Fruit fly (Drosophila melanogaster) whole organism, embryonic: Measurements from ENCODE around the gene CG12477.

ENCODE experiments used
- Aef1 ChIP-seq: fragments of 200-800 bp; sonication (Bioruptor generic); IDR thresholded peaks from 3 replicates; pipeline ENCODE4 v1.3.6; 2022; ENCODE audit warnings: missing biosample characterization, missing genetic modification characterization
- CG11093 ChIP-seq: fragments of 200-800 bp; sonication (Bioruptor generic); IDR thresholded peaks from 3 replicates; pipeline ENCODE4 v1.3.6; 2022; ENCODE audit warnings: missing biosample characterization, missing genetic modification characterization
- CG12391 ChIP-seq: fragments of 200-800 bp; sonication (Bioruptor generic); optimal IDR thresholded peaks from 3 replicates; lab custom pipeline; 2018; ENCODE audit warnings: missing biosample characterization, mild to moderate bottlenecking, missing genetic modification characterization, moderate library complexity
- CG14965 ChIP-seq: fragments of 200-800 bp; sonication (Bioruptor generic); optimal IDR thresholded peaks from 2 replicates; lab custom pipeline; 2016; ENCODE audit warnings: missing biosample characterization, missing genetic modification characterization, borderline replicate concordance
- CG15269 ChIP-seq: fragments of 200-800 bp; sonication (Bioruptor generic); optimal IDR thresholded peaks from 2 replicates; lab custom pipeline; 2018; ENCODE audit warnings: missing biosample characterization, mild to moderate bottlenecking, missing genetic modification characterization, moderate library complexity
- CG15514 ChIP-seq: fragments of 200-800 bp; sonication (Bioruptor generic); optimal IDR thresholded peaks from 3 replicates; lab custom pipeline; 2017; ENCODE audit warnings: missing biosample characterization, missing genetic modification characterization, mild to moderate bottlenecking, moderate library complexity, missing genetic modification reagents
- CG18262 ChIP-seq: fragments of 200-800 bp; optimal IDR thresholded peaks from 3 replicates; lab custom pipeline; 2019; ENCODE audit warnings: missing biosample characterization, mild to moderate bottlenecking, missing genetic modification characterization, moderate library complexity
- CG2678 ChIP-seq: fragments of 200-800 bp; sonication (Bioruptor generic); optimal IDR thresholded peaks from 3 replicates; lab custom pipeline; 2019; ENCODE audit warnings: missing biosample characterization, mild to moderate bottlenecking, missing genetic modification characterization, moderate library complexity
- CG2875 ChIP-seq: fragments of 200-800 bp; sonication (Bioruptor generic); optimal IDR thresholded peaks from 2 replicates; lab custom pipeline; 2017; ENCODE audit warnings: missing biosample characterization, mild to moderate bottlenecking, missing genetic modification characterization, missing genetic modification reagents
- CG31441 ChIP-seq: fragments of 200-800 bp; sonication (Bioruptor generic); IDR thresholded peaks from 2 replicates; pipeline ENCODE4 v1.3.6; 2022; ENCODE audit warnings: missing biosample characterization, missing genetic modification characterization
- CG32772 ChIP-seq: fragments of 200-800 bp; sonication (Bioruptor generic); IDR thresholded peaks from 2 replicates; pipeline ENCODE4 v1.3.6; 2022; ENCODE audit warnings: missing biosample characterization, missing genetic modification characterization
- CG4424 ChIP-seq: fragments of 200-800 bp; sonication (Bioruptor generic); optimal IDR thresholded peaks from 3 replicates; lab custom pipeline; 2016; ENCODE audit warnings: missing biosample characterization, missing genetic modification characterization
- CG6683 ChIP-seq: fragments of 200-800 bp; sonication (Bioruptor generic); optimal IDR thresholded peaks from 2 replicates; lab custom pipeline; 2017; ENCODE audit warnings: missing biosample characterization, mild to moderate bottlenecking, missing genetic modification characterization, missing genetic modification reagents
- CG6854 ChIP-seq: fragments of 200-800 bp; sonication (Bioruptor generic); optimal IDR thresholded peaks from 3 replicates; lab custom pipeline; 2017; ENCODE audit warnings: missing biosample characterization, mild to moderate bottlenecking, missing genetic modification characterization
- CG7786 ChIP-seq: fragments of 200-800 bp; sonication (Bioruptor generic); optimal IDR thresholded peaks from 2 replicates; lab custom pipeline; 2016; ENCODE audit warnings: missing biosample characterization, missing genetic modification characterization
- CG7987 ChIP-seq: fragments of 200-800 bp; sonication (Bioruptor generic); optimal IDR thresholded peaks from 2 replicates; lab custom pipeline; 2018; ENCODE audit warnings: missing biosample characterization, mild to moderate bottlenecking, missing genetic modification characterization, moderate library complexity
- CHES-1-like ChIP-seq: fragments of 200-800 bp; sonication (Bioruptor generic); optimal IDR thresholded peaks from 2 replicates; lab custom pipeline; 2016; ENCODE audit warnings: missing biosample characterization, missing genetic modification characterization
- Dll ChIP-seq: fragments of 200-800 bp; sonication (Bioruptor generic); IDR thresholded peaks from 4 replicates; pipeline ENCODE4 v1.3.6; 2022; ENCODE audit warnings: missing biosample characterization, missing genetic modification characterization; ENCODE audit not compliant: partially characterized antibody
- Doc3 ChIP-seq: fragments of 200-800 bp; sonication (Bioruptor generic); IDR thresholded peaks from 3 replicates; pipeline ENCODE4 v1.3.6; 2022; ENCODE audit warnings: missing biosample characterization, missing genetic modification characterization; ENCODE audit not compliant: partially characterized antibody
- HmgD ChIP-seq: fragments of 200-800 bp; sonication (Bioruptor generic); optimal IDR thresholded peaks from 3 replicates; lab custom pipeline; 2016; ENCODE audit warnings: missing biosample characterization, missing genetic modification characterization
- Nf-YC ChIP-seq: fragments of 200-800 bp; optimal IDR thresholded peaks from 3 replicates; lab custom pipeline; 2019; ENCODE audit warnings: missing biosample characterization, mild to moderate bottlenecking, missing genetic modification characterization, moderate library complexity
- Oaz ChIP-seq: fragments of 200-800 bp; sonication (Bioruptor generic); IDR thresholded peaks from 2 replicates; pipeline ENCODE4 v1.3.6; 2022; ENCODE audit warnings: missing biosample characterization, missing genetic modification characterization
- Optix ChIP-seq: fragments of 200-800 bp; sonication (Bioruptor generic); IDR thresholded peaks from 3 replicates; pipeline ENCODE4 v1.3.6; 2022; ENCODE audit warnings: missing biosample characterization, missing genetic modification characterization
- Rx ChIP-seq: fragments of 200-800 bp; sonication (Bioruptor generic); IDR thresholded peaks from 2 replicates; pipeline ENCODE4 v1.3.6; 2022; ENCODE audit warnings: missing biosample characterization, missing genetic modification characterization
- Scr ChIP-seq: fragments of 200-800 bp; sonication (Bioruptor generic); IDR thresholded peaks from 2 replicates; pipeline ENCODE4 v1.3.6; 2022; ENCODE audit warnings: missing biosample characterization, missing genetic modification characterization; ENCODE audit not compliant: partially characterized antibody
- Sry-δ ChIP-seq: fragments of 200-800 bp; sonication (Bioruptor generic); optimal IDR thresholded peaks from 2 replicates; lab custom pipeline; 2016; ENCODE audit warnings: missing biosample characterization, missing genetic modification characterization
- cas ChIP-seq: fragments of 200-800 bp; sonication (Bioruptor generic); IDR thresholded peaks from 2 replicates; pipeline ENCODE4 v1.3.6; 2022; ENCODE audit warnings: missing biosample characterization, missing genetic modification characterization
- cato ChIP-seq: fragments of 200-800 bp; sonication (Bioruptor generic); optimal IDR thresholded peaks from 2 replicates; lab custom pipeline; 2016; ENCODE audit warnings: missing biosample characterization, missing genetic modification characterization, borderline replicate concordance
- caup ChIP-seq: fragments of 200-800 bp; sonication (Bioruptor generic); optimal IDR thresholded peaks from 3 replicates; lab custom pipeline; 2017; ENCODE audit warnings: missing biosample characterization, mild to moderate bottlenecking, missing genetic modification characterization, moderate library complexity; ENCODE audit not compliant: severe bottlenecking
- croc ChIP-seq: fragments of 200-800 bp; sonication (Bioruptor generic); conservative IDR thresholded peaks from 3 replicates; pipeline ENCODE4 v1.3.6; 2022; ENCODE audit warnings: missing biosample characterization, missing genetic modification characterization
- cwo ChIP-seq: fragments of 200-800 bp; sonication (Bioruptor generic); optimal IDR thresholded peaks from 3 replicates; lab custom pipeline; 2017; ENCODE audit warnings: missing biosample characterization, missing genetic modification characterization, mild to moderate bottlenecking, moderate library complexity, missing genetic modification reagents
- disco-r ChIP-seq: fragments of 200-800 bp; sonication (Bioruptor generic); optimal IDR thresholded peaks from 2 replicates; lab custom pipeline; 2016; ENCODE audit warnings: missing biosample characterization, missing genetic modification characterization
- dmrt99B ChIP-seq: fragments of 200-800 bp; sonication (Bioruptor generic); optimal IDR thresholded peaks from 2 replicates; lab custom pipeline; 2018; ENCODE audit warnings: missing biosample characterization, mild to moderate bottlenecking, missing genetic modification characterization, moderate library complexity
- dysf ChIP-seq: fragments of 200-800 bp; sonication (Bioruptor generic); IDR thresholded peaks from 3 replicates; pipeline ENCODE4 v1.3.6; 2022; ENCODE audit warnings: missing biosample characterization, missing genetic modification characterization
- fd102C ChIP-seq: fragments of 200-800 bp; sonication (Bioruptor generic); optimal IDR thresholded peaks from 2 replicates; lab custom pipeline; 2018; ENCODE audit warnings: missing biosample characterization, mild to moderate bottlenecking, missing genetic modification characterization, moderate library complexity
- fu2 ChIP-seq: fragments of 200-800 bp; sonication (Bioruptor generic); optimal IDR thresholded peaks from 2 replicates; lab custom pipeline; 2016; ENCODE audit warnings: missing biosample characterization, missing genetic modification characterization
- gsb-n ChIP-seq: fragments of 200-800 bp; sonication (Bioruptor generic); optimal IDR thresholded peaks from 3 replicates; lab custom pipeline; 2018; ENCODE audit warnings: missing biosample characterization, mild to moderate bottlenecking, missing genetic modification characterization
- lov ChIP-seq, 2 experiments: fragments of 200-800 bp in 1 of 2; fragments of >200 bp in 1 of 2; sonication (Bioruptor generic) in 1 of 2; IDR thresholded peaks in 1 of 2; optimal IDR thresholded peaks in 1 of 2; 2 replicates in 1 of 2; 3 replicates in 1 of 2; pipeline versions ENCODE4 v1.3.6 to Lab custom; 2017 to 2022; ENCODE audit warnings: missing biosample characterization in 1 of 2, missing genetic modification characterization in 1 of 2
- mld ChIP-seq: fragments of 200-800 bp; sonication (Bioruptor generic); IDR thresholded peaks from 3 replicates; pipeline ENCODE4 v1.3.6; 2022; ENCODE audit warnings: missing biosample characterization, missing genetic modification characterization; ENCODE audit not compliant: partially characterized antibody
- pita ChIP-seq: fragments of 200-800 bp; sonication (Bioruptor generic); optimal IDR thresholded peaks from 2 replicates; lab custom pipeline; 2017; ENCODE audit warnings: missing biosample characterization, mild to moderate bottlenecking, missing genetic modification characterization
- rib ChIP-seq: fragments of 200-800 bp; sonication (Bioruptor generic); IDR thresholded peaks from 2 replicates; pipeline ENCODE4 v1.3.6; 2022; ENCODE audit warnings: missing biosample characterization, missing genetic modification characterization
- ro ChIP-seq: fragments of 200-800 bp; sonication (Bioruptor generic); IDR thresholded peaks from 2 replicates; pipeline ENCODE4 v1.3.6; 2022; ENCODE audit warnings: missing biosample characterization, missing genetic modification characterization
- run ChIP-seq: fragments of 200-800 bp; sonication (Bioruptor generic); optimal IDR thresholded peaks from 3 replicates; lab custom pipeline; 2018; ENCODE audit warnings: missing biosample characterization, mild to moderate bottlenecking, missing genetic modification characterization
- sens-2 ChIP-seq: fragments of 200-800 bp; sonication (Bioruptor generic); IDR thresholded peaks from 2 replicates; pipeline ENCODE4 v1.3.6; 2022; ENCODE audit warnings: missing biosample characterization, missing genetic modification characterization
- sqz ChIP-seq: fragments of 200-800 bp; sonication (Bioruptor generic); optimal IDR thresholded peaks from 3 replicates; lab custom pipeline; 2018; ENCODE audit warnings: missing biosample characterization, mild to moderate bottlenecking, missing genetic modification characterization
- toy ChIP-seq: fragments of 200-800 bp; sonication (Bioruptor generic); IDR thresholded peaks from 2 replicates; pipeline ENCODE4 v1.3.6; 2022; ENCODE audit warnings: missing biosample characterization, missing genetic modification characterization
- unc-4 ChIP-seq: fragments of 200-800 bp; sonication (Bioruptor generic); IDR thresholded peaks from 2 replicates; pipeline ENCODE4 v1.3.6; 2022; ENCODE audit warnings: missing biosample characterization, missing genetic modification characterization; ENCODE audit not compliant: partially characterized antibody
- yki ChIP-seq: fragments of >200 bp; optimal IDR thresholded peaks from 3 replicates; lab custom pipeline; 2018

CG12477 gene

dm6 chr3L:18672986-18673633, 50.0 kb downstream of the CG12477 start, which contains the start of gene Capr (continued):
- TF ChIP-seq lov (optimal IDR thresholded peaks at IDR 0.05; lab: Kevin White, UChicago), result no peak
- TF ChIP-seq lov (GFP tag; IDR thresholded peaks at IDR 0.05; lab: Robert Waterston, UW), result peak; percentile 48; the same call in 1 of the 3 replicates
- TF ChIP-seq cato, result no peak
- TF ChIP-seq Rx (GFP tag; lab: Robert Waterston, UW), result no peak
- no peak for TF ChIP-seq Oaz (GFP tag; lab: Robert Waterston, UW)
- TF ChIP-seq Optix (GFP tag; lab: Robert Waterston, UW), result 0 out of 3 replicates have a peak, but pooled peaks have one; percentile 7
- no peak for TF ChIP-seq caup (GFP tag; lab: Kevin White, UChicago)
- peak; percentile 25 for TF ChIP-seq CG2678 (tag; lab: Kevin White, UChicago)
- no peak for TF ChIP-seq CG15269
- TF ChIP-seq Doc3 (GFP tag; lab: Robert Waterston, UW), result peak; percentile 100
- no peak for TF ChIP-seq disco-r
- TF ChIP-seq unc-4, result peak; percentile 99
- no peak for TF ChIP-seq CG32772 (GFP tag; lab: Robert Waterston, UW)
- TF ChIP-seq toy (GFP tag; lab: Robert Waterston, UW), result no peak
- peak; percentile 29 for TF ChIP-seq CG7786 (GFP tag; lab: Kevin White, UChicago)
- no peak for TF ChIP-seq fu2 (GFP tag; lab: Kevin White, UChicago)
- TF ChIP-seq pita (GFP tag; lab: Kevin White, UChicago), result no peak
- TF ChIP-seq CG18262 (tag; lab: Kevin White, UChicago), result peak; percentile 35
- TF ChIP-seq rib (GFP tag; lab: Robert Waterston, UW), result peak; percentile 64; the same call in 1 of the 2 replicates
- no peak for TF ChIP-seq CG2875 (GFP tag; lab: Kevin White, UChicago)
- TF ChIP-seq CG6854 (GFP tag; lab: Kevin White, UChicago), result no peak
- TF ChIP-seq dmrt99B, result no peak
- TF ChIP-seq dysf, result no peak
- no peak for TF ChIP-seq sens-2 (GFP tag; lab: Robert Waterston, UW)
- no peak for TF ChIP-seq cwo (GFP tag; lab: Kevin White, UChicago)
- 0 out of 3 replicates have a peak, but pooled peaks have one; percentile 14 for TF ChIP-seq Aef1 (GFP tag; lab: Robert Waterston, UW)
- TF ChIP-seq Scr (GFP tag; lab: Robert Waterston, UW), result peak; percentile 99
- TF ChIP-seq Dll, result peak; percentile 99
- no peak for TF ChIP-seq CG4424
- TF ChIP-seq HmgD (GFP tag; lab: Kevin White, UChicago), result peak; percentile 66
- no peak for TF ChIP-seq croc (GFP tag; lab: Robert Waterston, UW)
- peak; percentile 84 for TF ChIP-seq CG15514
- no peak for TF ChIP-seq CG14965
- TF ChIP-seq CG11093 (GFP tag; lab: Robert Waterston, UW), result no peak
- TF ChIP-seq mld, result peak; percentile 100
- no peak for TF ChIP-seq fd102C (GFP tag; lab: Kevin White, UChicago)
- TF ChIP-seq sqz (GFP tag; lab: Kevin White, UChicago), result peak; percentile 52
- TF ChIP-seq Nf-YC (tag; lab: Kevin White, UChicago), result peak; percentile 6
- TF ChIP-seq cas (GFP tag; lab: Robert Waterston, UW), result no peak
- TF ChIP-seq Sry-δ (GFP tag; lab: Kevin White, UChicago), result peak; percentile 99
- TF ChIP-seq CG7987 (GFP tag; lab: Kevin White, UChicago), result no peak
- TF ChIP-seq gsb-n (tag; lab: Kevin White, UChicago), result no peak
- TF ChIP-seq CG12391, result peak; percentile 37
- peak; percentile 45 for TF ChIP-seq CHES-1-like (GFP tag; lab: Kevin White, UChicago)
- no peak for TF ChIP-seq yki (lab: Kevin White, UChicago)
- TF ChIP-seq CG6683, result no peak
- no peak for TF ChIP-seq run (tag; lab: Kevin White, UChicago)
- TF ChIP-seq CG31441 (GFP tag; lab: Robert Waterston, UW), result 0 out of 2 replicates have a peak, but pooled peaks have one; percentile 1
- TF ChIP-seq ro, result no peak
